Worm (Caenorhabditis elegans) whole organism, midembryonic: ENCODE data around the gene Y45F10C.4.
A peak's percentile ranks its signal among the peaks of the same experiment; 100 is the strongest.

ENCODE experiments used
- T22C8.4 ChIP-seq: fragments of 200-800 bp; sonication (Bioruptor generic); IDR thresholded peaks from 2 replicates; pipeline ENCODE4 v1.3.6; 2022; ENCODE audit warnings: missing genetic modification characterization, missing compliant biosample characterization
- cog-1 ChIP-seq: sonication (generic microtip); optimal IDR thresholded peaks from 2 replicates; lab custom pipeline; 2016; ENCODE audit warnings: missing genetic modification characterization, missing compliant biosample characterization
- flt-1 ChIP-seq: fragments of 200-800 bp; sonication (Bioruptor generic); IDR thresholded peaks from 2 replicates; pipeline ENCODE4 v1.3.6; 2022; ENCODE audit warnings: missing genetic modification characterization, missing compliant biosample characterization
- klf-2 ChIP-seq: fragments of 200-800 bp; sonication (Bioruptor generic); conservative IDR thresholded peaks from 2 replicates; pipeline ENCODE4 v1.3.6; 2022; ENCODE audit warnings: missing genetic modification reagents, missing genetic modification characterization, missing compliant biosample characterization
- med-1 ChIP-seq: sonication (generic microtip); optimal IDR thresholded peaks from 2 replicates; lab custom pipeline; 2017; ENCODE audit warnings: missing genetic modification characterization, mild to moderate bottlenecking, missing compliant biosample characterization, antibody characterized with exemption, missing genetic modification reagents; ENCODE audit not compliant: insufficient read depth
- ref-1 ChIP-seq: fragments of 200-800 bp; sonication (Bioruptor generic); conservative IDR thresholded peaks from 2 replicates; pipeline ENCODE4 v1.3.6; 2022; ENCODE audit warnings: missing genetic modification reagents, missing genetic modification characterization, missing compliant biosample characterization
- tab-1 ChIP-seq: fragments of 200-800 bp; sonication (Bioruptor generic); IDR thresholded peaks from 2 replicates; pipeline ENCODE4 v1.3.6; 2022; ENCODE audit warnings: missing genetic modification characterization, missing compliant biosample characterization
- ztf-23 ChIP-seq: fragments of 200-800 bp; sonication (Bioruptor generic); IDR thresholded peaks from 2 replicates; pipeline ENCODE4 v1.3.6; 2022; ENCODE audit warnings: missing genetic modification reagents, missing genetic modification characterization, missing compliant biosample characterization
- ztf-29 ChIP-seq: fragments of 200-800 bp; sonication (Bioruptor generic); IDR thresholded peaks from 2 replicates; pipeline ENCODE4 v1.3.6; 2022; ENCODE audit warnings: missing genetic modification reagents, missing genetic modification characterization, missing compliant biosample characterization

Gene Y45F10C.4

DNA sequence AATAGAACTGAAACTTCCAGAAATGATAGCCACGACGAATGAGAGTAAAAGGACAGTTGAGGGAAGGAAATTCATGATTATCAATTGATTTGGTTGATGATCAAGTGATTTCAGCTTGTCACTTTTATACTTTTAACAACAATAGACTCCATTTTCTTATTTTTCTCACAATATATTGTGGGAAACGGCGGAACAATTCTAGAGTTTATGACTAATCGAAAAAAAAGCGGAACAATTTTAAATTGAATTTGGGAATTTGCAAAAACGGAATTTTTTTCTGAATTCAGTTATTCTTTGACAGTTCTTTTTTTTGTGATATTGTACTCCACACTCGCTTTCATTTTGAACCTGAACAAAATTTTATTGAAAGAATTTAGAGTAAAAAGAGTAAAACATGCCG is at the start of gene Y45F10C.4:
Y45F10C.4 (minus strand) TSS at position 101 of the 400 bp plus-strand sequence.
- TF ChIP-seq ztf-23 (GFP tag; lab: Robert Waterston, UW) (no peak), ztf-29 (GFP tag; lab: Robert Waterston, UW) (no peak), tab-1 (GFP tag; lab: Robert Waterston, UW) (no peak), cog-1 (tag; lab: Kevin White, UChicago) (no peak), ref-1 (GFP tag; lab: Robert Waterston, UW) (no peak), med-1 (GFP tag; lab: Kevin White, UChicago) (no peak), flt-1 (GFP tag; lab: Robert Waterston, UW) (no peak), klf-2 (GFP tag; lab: Robert Waterston, UW) (no peak), T22C8.4 (no peak)

DNA sequence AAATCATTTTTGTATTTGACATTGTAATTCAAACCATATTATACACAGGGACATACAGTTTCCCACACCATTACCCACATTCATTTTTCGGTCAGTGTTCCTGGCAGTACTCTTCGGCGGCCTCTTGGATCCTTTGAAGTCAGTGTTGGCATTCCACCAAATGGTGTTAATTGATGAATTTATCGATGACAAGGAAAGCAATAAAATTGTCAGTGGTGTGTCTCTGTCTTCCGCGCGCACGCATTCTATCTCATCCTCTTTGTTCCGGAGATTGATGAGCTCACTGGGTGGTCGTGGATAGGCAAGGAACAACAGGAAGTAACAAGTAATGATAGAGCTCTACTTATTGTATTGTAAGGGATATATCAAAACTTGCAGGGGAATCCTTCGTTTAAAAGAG is 46.4 kb upstream of the Y45F10C.4 start:
- TF ChIP-seq tab-1 (GFP tag; lab: Robert Waterston, UW), result no peak
- no peak for TF ChIP-seq flt-1 (GFP tag; lab: Robert Waterston, UW)
- no peak for TF ChIP-seq T22C8.4
- no peak for TF ChIP-seq ref-1 (GFP tag; lab: Robert Waterston, UW)
- TF ChIP-seq klf-2 (GFP tag; lab: Robert Waterston, UW), result no peak
- TF ChIP-seq ztf-23 (GFP tag; lab: Robert Waterston, UW), result no peak
- TF ChIP-seq cog-1 (tag; lab: Kevin White, UChicago), result no peak
- TF ChIP-seq med-1 (GFP tag; lab: Kevin White, UChicago), result no peak
- TF ChIP-seq ztf-29 (GFP tag; lab: Robert Waterston, UW), result no peak

DNA sequence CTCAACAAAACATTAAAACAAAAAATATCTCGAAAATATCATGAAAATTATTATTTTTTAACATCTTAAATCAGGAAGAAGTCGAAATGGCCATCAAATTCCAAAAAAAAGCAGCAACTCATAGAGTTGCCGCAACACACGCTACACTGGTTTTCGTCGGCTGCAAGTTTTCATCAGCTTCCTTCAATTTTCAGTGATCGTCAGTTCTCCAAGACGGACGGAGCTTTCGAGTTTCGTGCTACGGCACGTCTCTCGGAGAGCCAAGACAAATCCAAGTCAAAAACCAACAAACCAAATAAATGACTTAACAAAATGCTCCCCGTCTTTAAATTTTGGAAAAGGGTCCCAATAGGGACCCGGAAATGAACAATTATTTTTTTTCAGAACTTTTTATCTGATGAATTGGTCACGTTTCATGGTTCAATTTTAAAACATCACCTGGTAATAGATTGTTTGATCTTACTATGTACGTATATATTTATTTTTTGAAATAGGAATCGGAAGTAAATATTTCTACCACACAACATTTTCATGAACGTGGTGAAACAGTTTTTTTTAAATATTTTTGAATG is 45.2 kb upstream of the Y45F10C.4 start:
- TF ChIP-seq ztf-29 (GFP tag; lab: Robert Waterston, UW) (no peak), tab-1 (GFP tag; lab: Robert Waterston, UW) (no peak), flt-1 (GFP tag; lab: Robert Waterston, UW) (no peak), med-1 (GFP tag; lab: Kevin White, UChicago) (no peak), ztf-23 (GFP tag; lab: Robert Waterston, UW) (no peak)

DNA sequence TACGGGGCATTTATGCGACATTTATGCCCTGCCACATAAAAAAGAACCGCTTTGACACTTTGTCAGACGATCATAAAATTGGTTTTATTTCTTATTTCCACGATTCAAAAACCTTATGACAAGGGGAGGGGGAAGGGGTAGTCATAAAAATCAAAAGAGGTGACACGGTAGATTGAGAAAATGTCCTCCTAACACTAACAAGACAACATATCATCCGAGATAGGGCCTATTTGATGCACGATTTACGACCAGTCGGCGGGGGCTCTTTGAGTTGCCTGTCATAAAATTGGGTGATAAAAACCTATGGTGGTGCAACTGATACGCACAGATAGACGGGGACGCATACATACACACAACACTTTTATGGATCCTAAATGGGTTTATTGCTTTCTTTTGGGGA is 43.9 kb upstream of the Y45F10C.4 start:
- peak; percentile 19 for TF ChIP-seq cog-1 (tag; lab: Kevin White, UChicago)
- no peak for TF ChIP-seq T22C8.4

DNA sequence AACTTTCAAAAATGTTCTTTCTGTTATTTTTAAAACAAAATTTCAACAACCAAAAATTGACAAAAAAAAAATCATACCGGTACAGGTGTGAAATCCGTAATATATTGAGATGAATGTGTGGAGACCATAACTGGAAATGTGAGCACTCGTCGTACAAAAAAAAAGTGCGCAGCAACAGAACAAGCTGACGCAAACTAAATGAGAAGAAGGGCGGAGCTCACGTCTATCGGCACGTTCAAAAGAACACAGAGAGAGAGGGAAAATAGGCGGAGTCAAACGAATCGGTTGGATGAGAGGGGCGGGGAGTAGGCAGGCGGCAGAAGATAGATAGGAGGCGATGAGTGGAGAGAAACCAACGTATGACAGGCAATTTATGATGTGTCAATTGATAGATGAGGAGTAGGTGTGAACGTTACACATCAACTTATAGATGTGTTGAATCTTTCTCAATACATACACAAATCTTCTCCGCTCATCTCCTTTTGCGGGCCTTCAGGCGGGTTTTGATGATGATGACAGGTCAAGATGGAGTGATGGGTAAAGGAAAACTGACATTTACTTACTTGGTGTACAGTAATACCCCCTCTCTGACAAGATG is 39.9 kb upstream of the Y45F10C.4 start, which contains the start of gene tlp-1:
tlp-1 (minus strand) TSS at position 255 of the 598 bp plus-strand sequence.
- TF ChIP-seq klf-2 (GFP tag; lab: Robert Waterston, UW) (no peak), cog-1 (tag; lab: Kevin White, UChicago) (peak; percentile 17), ref-1 (GFP tag; lab: Robert Waterston, UW) (no peak), med-1 (GFP tag; lab: Kevin White, UChicago) (no peak), tab-1 (GFP tag; lab: Robert Waterston, UW) (no peak), ztf-23 (GFP tag; lab: Robert Waterston, UW) (0 out of 2 replicates have a peak, but pooled peaks have one; percentile 38), flt-1 (GFP tag; lab: Robert Waterston, UW) (no peak), ztf-29 (GFP tag; lab: Robert Waterston, UW) (no peak), T22C8.4 (no peak)

DNA sequence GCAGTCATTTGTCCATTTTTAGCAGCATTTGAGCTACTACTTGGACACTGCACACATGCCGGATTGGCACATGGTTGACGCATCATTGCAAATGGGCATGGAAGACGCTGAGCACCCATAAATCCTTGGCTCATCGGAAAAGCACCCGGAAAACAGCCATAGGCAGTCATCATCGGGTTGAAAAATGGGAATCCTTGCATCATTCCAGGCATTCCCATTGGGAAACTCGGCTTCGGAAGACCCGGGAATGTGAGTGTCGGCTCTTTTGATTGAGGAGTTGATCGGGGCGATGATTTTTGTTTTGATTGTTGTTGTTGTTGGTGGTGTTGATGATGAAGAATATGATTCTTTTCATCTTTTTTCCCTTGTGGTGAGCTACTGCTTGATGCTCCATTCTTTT is 38.7 kb upstream of the Y45F10C.4 start:
- TF ChIP-seq med-1 (GFP tag; lab: Kevin White, UChicago), result no peak
- no peak for TF ChIP-seq tab-1 (GFP tag; lab: Robert Waterston, UW)
- TF ChIP-seq klf-2 (GFP tag; lab: Robert Waterston, UW), result no peak
- TF ChIP-seq flt-1 (GFP tag; lab: Robert Waterston, UW), result no peak
- no peak for TF ChIP-seq ref-1 (GFP tag; lab: Robert Waterston, UW)
- TF ChIP-seq cog-1 (tag; lab: Kevin White, UChicago), result no peak
- TF ChIP-seq T22C8.4, result no peak
- no peak for TF ChIP-seq ztf-23 (GFP tag; lab: Robert Waterston, UW)
- TF ChIP-seq ztf-29 (GFP tag; lab: Robert Waterston, UW), result no peak

DNA sequence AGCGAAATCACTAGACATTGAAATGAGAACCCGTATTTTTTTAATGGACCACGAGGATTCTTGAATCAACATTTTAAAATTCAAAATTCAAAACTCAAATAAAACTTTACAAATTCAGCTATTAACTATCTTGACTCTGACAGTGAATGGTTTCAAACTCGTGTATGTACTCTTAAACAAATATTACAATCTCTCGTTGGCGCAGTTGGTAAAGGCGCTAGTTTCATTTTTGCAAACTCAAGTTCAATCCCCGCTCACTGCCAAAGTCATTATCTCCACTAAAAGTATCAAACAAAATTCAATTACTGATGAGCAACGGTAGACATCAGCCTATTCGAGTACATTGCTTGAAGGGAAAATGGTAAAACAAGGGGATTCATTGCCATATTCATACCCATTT is 37.5 kb upstream of the Y45F10C.4 start:
- TF ChIP-seq ztf-29 (GFP tag; lab: Robert Waterston, UW), result no peak
- no peak for TF ChIP-seq tab-1 (GFP tag; lab: Robert Waterston, UW)
- TF ChIP-seq ref-1 (GFP tag; lab: Robert Waterston, UW), result no peak
- no peak for TF ChIP-seq ztf-23 (GFP tag; lab: Robert Waterston, UW)
- no peak for TF ChIP-seq flt-1 (GFP tag; lab: Robert Waterston, UW)
- no peak for TF ChIP-seq T22C8.4
- TF ChIP-seq cog-1 (tag; lab: Kevin White, UChicago), result no peak
- TF ChIP-seq med-1 (GFP tag; lab: Kevin White, UChicago), result no peak
- TF ChIP-seq klf-2 (GFP tag; lab: Robert Waterston, UW), result no peak

DNA sequence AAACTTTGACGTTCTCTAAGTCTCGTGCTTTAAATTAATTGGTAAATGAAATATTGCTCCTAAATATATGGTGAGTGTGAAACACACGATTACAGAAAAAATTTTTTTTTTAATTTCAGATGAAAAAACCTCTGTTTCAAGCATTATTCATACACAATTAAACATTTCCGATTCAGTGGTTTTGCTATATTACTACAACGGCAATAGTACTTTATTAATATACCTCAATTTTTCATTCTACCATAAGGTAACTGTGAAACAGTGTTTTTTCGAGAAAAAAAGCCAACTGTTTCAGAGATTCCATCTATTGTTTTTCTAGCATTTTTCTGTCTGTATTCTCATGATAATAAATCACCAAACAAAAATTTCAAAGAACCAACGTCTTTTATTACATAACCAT is 36.9 kb upstream of the Y45F10C.4 start:
- TF ChIP-seq flt-1 (GFP tag; lab: Robert Waterston, UW), result no peak
- TF ChIP-seq med-1 (GFP tag; lab: Kevin White, UChicago), result no peak
- TF ChIP-seq T22C8.4, result no peak

DNA sequence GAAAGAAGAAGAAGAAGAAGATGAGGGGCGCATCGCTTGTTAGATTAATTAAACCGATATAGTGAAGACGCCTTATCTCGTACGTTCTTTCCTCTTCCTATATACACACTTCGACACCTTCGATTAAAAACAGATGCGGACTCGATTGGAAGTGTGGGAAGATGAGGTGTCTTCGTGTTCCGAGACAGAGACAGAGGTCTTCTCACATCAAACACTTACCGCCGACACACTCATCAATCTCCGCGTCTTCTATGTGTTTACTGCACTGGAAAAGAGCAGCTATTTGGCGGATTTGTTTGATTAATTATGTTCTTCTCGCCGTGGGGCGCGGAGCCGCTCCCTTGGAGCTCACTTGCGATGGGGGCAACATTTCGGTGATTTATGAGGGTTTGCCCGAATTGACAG is 35.4 kb upstream of the Y45F10C.4 start:
- no peak for TF ChIP-seq med-1 (GFP tag; lab: Kevin White, UChicago)
- TF ChIP-seq cog-1 (tag; lab: Kevin White, UChicago), result no peak
- no peak for TF ChIP-seq T22C8.4
- TF ChIP-seq ztf-29 (GFP tag; lab: Robert Waterston, UW), result no peak
- 0 out of 2 replicates have a peak, but pooled peaks have one; percentile 12 for TF ChIP-seq klf-2 (GFP tag; lab: Robert Waterston, UW)
- TF ChIP-seq ref-1 (GFP tag; lab: Robert Waterston, UW), result no peak
